Fruit fly (Drosophila melanogaster) whole organism, embryonic: ENCODE results near the gene gro.

ENCODE experiments used
- Antp ChIP-seq: fragments of 200-800 bp; sonication (Bioruptor generic); optimal IDR thresholded peaks from 3 replicates; lab custom pipeline; 2016; ENCODE audit warnings: missing biosample characterization, missing genetic modification characterization
- BtbVII ChIP-seq: fragments of 200-800 bp; sonication (Bioruptor generic); optimal IDR thresholded peaks from 3 replicates; lab custom pipeline; 2017; ENCODE audit warnings: missing biosample characterization, mild to moderate bottlenecking, missing genetic modification characterization
- Bteb2 ChIP-seq: fragments of 200-800 bp; sonication (Bioruptor generic); optimal IDR thresholded peaks from 2 replicates; lab custom pipeline; 2016; ENCODE audit warnings: missing biosample characterization, missing genetic modification characterization
- C15 ChIP-seq: fragments of 200-800 bp; sonication (Bioruptor generic); IDR thresholded peaks from 3 replicates; pipeline ENCODE4 v1.3.6; 2022; ENCODE audit warnings: missing biosample characterization, missing genetic modification characterization
- CG10543 ChIP-seq: fragments of 200-800 bp; sonication (Bioruptor generic); optimal IDR thresholded peaks from 3 replicates; lab custom pipeline; 2017; ENCODE audit warnings: missing biosample characterization, mild to moderate bottlenecking, missing genetic modification characterization, moderate library complexity
- CG10565 ChIP-seq: fragments of 200-800 bp; sonication (Bioruptor generic); optimal IDR thresholded peaks from 3 replicates; lab custom pipeline; 2016; ENCODE audit warnings: missing biosample characterization, mild to moderate bottlenecking, missing genetic modification characterization
- CG11247 ChIP-seq: fragments of 200-800 bp; sonication (Bioruptor generic); IDR thresholded peaks from 2 replicates; pipeline ENCODE4 v1.3.6; 2022; ENCODE audit warnings: missing biosample characterization, missing genetic modification characterization
- CG12219 ChIP-seq: fragments of 200-800 bp; sonication (Bioruptor generic); optimal IDR thresholded peaks from 3 replicates; lab custom pipeline; 2018; ENCODE audit warnings: missing biosample characterization, mild to moderate bottlenecking, missing genetic modification characterization
- CG14014 ChIP-seq: fragments of 200-800 bp; sonication (Bioruptor generic); IDR thresholded peaks from 2 replicates; pipeline ENCODE4 v1.3.6; 2022; ENCODE audit warnings: missing biosample characterization, missing genetic modification characterization
- CG1603 ChIP-seq: fragments of 200-800 bp; sonication (Bioruptor generic); optimal IDR thresholded peaks from 2 replicates; lab custom pipeline; 2019; ENCODE audit warnings: missing biosample characterization, mild to moderate bottlenecking, missing genetic modification characterization, moderate library complexity
- CG17359 ChIP-seq: fragments of 200-800 bp; sonication (Bioruptor generic); optimal IDR thresholded peaks from 3 replicates; lab custom pipeline; 2018; ENCODE audit warnings: missing biosample characterization, mild to moderate bottlenecking, missing genetic modification characterization, moderate library complexity
- CG2116 ChIP-seq: fragments of 200-800 bp; sonication (Bioruptor generic); optimal IDR thresholded peaks from 3 replicates; lab custom pipeline; 2018; ENCODE audit warnings: missing biosample characterization, mild to moderate bottlenecking, missing genetic modification characterization
- CG30431 ChIP-seq: fragments of 200-800 bp; sonication (Bioruptor generic); optimal IDR thresholded peaks from 2 replicates; lab custom pipeline; 2017; ENCODE audit warnings: missing biosample characterization, missing genetic modification characterization
- CG4820 ChIP-seq: fragments of 200-800 bp; sonication (Bioruptor generic); optimal IDR thresholded peaks from 3 replicates; lab custom pipeline; 2016; ENCODE audit warnings: missing biosample characterization, missing genetic modification characterization
- CG5245 ChIP-seq: fragments of 200-800 bp; sonication (Bioruptor generic); optimal IDR thresholded peaks from 3 replicates; lab custom pipeline; 2016; ENCODE audit warnings: missing biosample characterization, missing genetic modification characterization
- CG5953 ChIP-seq: fragments of 200-800 bp; sonication (Bioruptor generic); IDR thresholded peaks from 2 replicates; pipeline ENCODE4 v1.3.6; 2022; ENCODE audit warnings: missing biosample characterization, missing genetic modification characterization
- CG6654 ChIP-seq: fragments of 200-800 bp; sonication (Bioruptor generic); optimal IDR thresholded peaks from 2 replicates; lab custom pipeline; 2017; ENCODE audit warnings: missing biosample characterization, mild to moderate bottlenecking, missing genetic modification characterization
- CG7556 ChIP-seq: fragments of 200-800 bp; sonication (Bioruptor generic); optimal IDR thresholded peaks from 2 replicates; lab custom pipeline; 2017; ENCODE audit warnings: missing biosample characterization, mild to moderate bottlenecking, missing genetic modification characterization
- CG8765 ChIP-seq: fragments of 200-800 bp; sonication (Bioruptor generic); IDR thresholded peaks from 2 replicates; pipeline ENCODE4 v1.3.6; 2022; ENCODE audit warnings: missing biosample characterization, missing genetic modification characterization
- CG9727 ChIP-seq: fragments of 200-800 bp; sonication (Bioruptor generic); optimal IDR thresholded peaks from 3 replicates; lab custom pipeline; 2017; ENCODE audit warnings: missing biosample characterization, mild to moderate bottlenecking, missing genetic modification characterization
- CG9817 ChIP-seq: fragments of 200-800 bp; sonication (Bioruptor generic); optimal IDR thresholded peaks from 2 replicates; lab custom pipeline; 2018; ENCODE audit warnings: missing biosample characterization, mild to moderate bottlenecking, missing genetic modification characterization, moderate library complexity
- CG9876 ChIP-seq: fragments of 200-800 bp; sonication (Bioruptor generic); optimal IDR thresholded peaks from 2 replicates; lab custom pipeline; 2016; ENCODE audit warnings: missing biosample characterization, missing genetic modification characterization
- Dip3 ChIP-seq: fragments of 200-800 bp; sonication (Bioruptor generic); optimal IDR thresholded peaks from 3 replicates; lab custom pipeline; 2016; ENCODE audit warnings: missing biosample characterization, missing genetic modification characterization
- Doc2 ChIP-seq: fragments of 200-800 bp; sonication (Bioruptor generic); IDR thresholded peaks from 2 replicates; pipeline ENCODE4 v1.3.6; 2022; ENCODE audit warnings: missing biosample characterization, missing genetic modification characterization
- Hr51 ChIP-seq, 2 experiments: fragments of 200-800 bp; sonication (Bioruptor generic); optimal IDR thresholded peaks; 2 replicates in 1 of 2; 3 replicates in 1 of 2; lab custom pipeline; 2016 to 2018; ENCODE audit warnings: missing biosample characterization in 2 of 2, missing genetic modification characterization in 2 of 2, mild to moderate bottlenecking in 1 of 2, moderate library complexity in 1 of 2
- NfI ChIP-seq: fragments of 200-800 bp; sonication (Bioruptor generic); optimal IDR thresholded peaks from 3 replicates; lab custom pipeline; 2018; ENCODE audit warnings: missing biosample characterization, mild to moderate bottlenecking, missing genetic modification characterization, moderate library complexity
- Side ChIP-seq: fragments of 200-800 bp; sonication (Bioruptor generic); optimal IDR thresholded peaks from 2 replicates; lab custom pipeline; 2016; ENCODE audit warnings: missing biosample characterization, missing genetic modification characterization
- Six4 ChIP-seq: fragments of 200-800 bp; sonication (Bioruptor generic); optimal IDR thresholded peaks from 2 replicates; lab custom pipeline; 2016; ENCODE audit warnings: missing biosample characterization, missing genetic modification characterization
- Sox100B ChIP-seq: fragments of 200-800 bp; sonication (Bioruptor generic); optimal IDR thresholded peaks from 3 replicates; lab custom pipeline; 2018; ENCODE audit warnings: missing biosample characterization, mild to moderate bottlenecking, missing genetic modification characterization
- Sox102F ChIP-seq: fragments of 200-800 bp; sonication (Bioruptor generic); optimal IDR thresholded peaks from 2 replicates; lab custom pipeline; 2018; ENCODE audit warnings: missing biosample characterization, mild to moderate bottlenecking, missing genetic modification characterization, moderate library complexity
- Sry-β ChIP-seq: fragments of 200-800 bp; sonication (Bioruptor generic); optimal IDR thresholded peaks from 2 replicates; lab custom pipeline; 2018; ENCODE audit warnings: missing biosample characterization, mild to moderate bottlenecking, missing genetic modification characterization, moderate library complexity
- ara ChIP-seq: fragments of 200-800 bp; sonication (Bioruptor generic); IDR thresholded peaks from 2 replicates; pipeline ENCODE4 v1.3.6; 2022; ENCODE audit warnings: missing biosample characterization, missing genetic modification characterization
- ase ChIP-seq: fragments of 200-800 bp; sonication (Bioruptor generic); IDR thresholded peaks from 3 replicates; pipeline ENCODE4 v1.3.6; 2022; ENCODE audit warnings: missing biosample characterization, missing genetic modification characterization
- btn ChIP-seq: fragments of 200-800 bp; sonication (Bioruptor generic); optimal IDR thresholded peaks from 2 replicates; lab custom pipeline; 2016; ENCODE audit warnings: missing biosample characterization, missing genetic modification characterization
- cwo ChIP-seq: fragments of 200-800 bp; sonication (Bioruptor generic); optimal IDR thresholded peaks from 3 replicates; lab custom pipeline; 2017; ENCODE audit warnings: missing biosample characterization, missing genetic modification characterization, mild to moderate bottlenecking, moderate library complexity, missing genetic modification reagents
- ems ChIP-seq: fragments of 200-800 bp; sonication (Bioruptor generic); optimal IDR thresholded peaks from 3 replicates; lab custom pipeline; 2016; ENCODE audit warnings: missing biosample characterization, missing genetic modification characterization
- gce ChIP-seq: fragments of 200-800 bp; sonication (Bioruptor generic); IDR thresholded peaks from 3 replicates; pipeline ENCODE4 v1.3.6; 2022; ENCODE audit warnings: missing biosample characterization, missing genetic modification characterization
- grau ChIP-seq: fragments of 200-800 bp; optimal IDR thresholded peaks from 3 replicates; lab custom pipeline; 2019; ENCODE audit warnings: missing biosample characterization, mild to moderate bottlenecking, missing genetic modification characterization, moderate library complexity
- nau ChIP-seq: fragments of 200-800 bp; sonication (Bioruptor generic); optimal IDR thresholded peaks from 3 replicates; lab custom pipeline; 2017; ENCODE audit warnings: missing biosample characterization, mild to moderate bottlenecking, missing genetic modification characterization, missing genetic modification reagents
- nom ChIP-seq: fragments of 200-800 bp; sonication (Bioruptor generic); optimal IDR thresholded peaks from 2 replicates; lab custom pipeline; 2017; ENCODE audit warnings: missing biosample characterization, missing genetic modification characterization, mild to moderate bottlenecking, moderate library complexity, missing genetic modification reagents
- otp ChIP-seq: fragments of 200-800 bp; sonication (Bioruptor generic); IDR thresholded peaks from 3 replicates; pipeline ENCODE4, ENCODE4 v1.3.6; 2022; ENCODE audit warnings: missing biosample characterization, missing genetic modification characterization
- pb ChIP-seq: fragments of 200-800 bp; sonication (Bioruptor generic); optimal IDR thresholded peaks from 3 replicates; lab custom pipeline; 2016; ENCODE audit warnings: missing biosample characterization, missing genetic modification characterization
- pzg ChIP-seq: fragments of 200-800 bp; sonication (Bioruptor generic); optimal IDR thresholded peaks from 3 replicates; lab custom pipeline; 2018; ENCODE audit warnings: missing biosample characterization, mild to moderate bottlenecking, missing genetic modification characterization, moderate library complexity
- repo ChIP-seq: fragments of 200-800 bp; sonication (Bioruptor generic); optimal IDR thresholded peaks from 2 replicates; lab custom pipeline; 2016; ENCODE audit warnings: missing biosample characterization, missing genetic modification characterization
- seq ChIP-seq: fragments of 200-800 bp; sonication (Bioruptor generic); IDR thresholded peaks from 2 replicates; pipeline ENCODE4 v1.3.6; 2022; ENCODE audit warnings: missing biosample characterization, missing genetic modification characterization
- sima ChIP-seq: fragments of 200-800 bp; sonication (Bioruptor generic); optimal IDR thresholded peaks from 2 replicates; lab custom pipeline; 2016; ENCODE audit warnings: missing biosample characterization, missing genetic modification characterization
- tna ChIP-seq: fragments of 200-800 bp; sonication (Bioruptor generic); IDR thresholded peaks from 2 replicates; pipeline ENCODE4 v1.3.6; 2022; ENCODE audit warnings: missing biosample characterization, missing genetic modification characterization; ENCODE audit not compliant: partially characterized antibody
- usp ChIP-seq: fragments of >200 bp; optimal IDR thresholded peaks from 2 replicates; lab custom pipeline; 2017; ENCODE audit warnings: missing biosample characterization, missing genetic modification characterization
- zfh1 ChIP-seq: fragments of 200-800 bp; sonication (Bioruptor generic); IDR thresholded peaks from 3 replicates; pipeline ENCODE4 v1.3.6; 2022; ENCODE audit warnings: missing biosample characterization, missing genetic modification characterization

gro gene

dm6 chr3R:26017771-26018731, 23.5 kb upstream of the gro start (continued):
- peak; percentile 82 for TF ChIP-seq Sox102F (GFP tag; lab: Kevin White, UChicago)
- peak; percentile 22 for TF ChIP-seq CG10565
- TF ChIP-seq Side (GFP tag; lab: Kevin White, UChicago): no peak
- peak; percentile 60 for TF ChIP-seq CG5245
- no peak for TF ChIP-seq sima (GFP tag; lab: Kevin White, UChicago)
- TF ChIP-seq CG11247: peak; percentile 6; the same call in 1 of the 2 replicates
- no peak for TF ChIP-seq otp
- no peak for TF ChIP-seq seq
- peak; percentile 56; the same call in 1 of the 2 replicates for TF ChIP-seq CG8765 (GFP tag; lab: Robert Waterston, UW)
- TF ChIP-seq usp (GFP tag; lab: Kevin White, UChicago): no peak
- no peak for TF ChIP-seq pzg (GFP tag; lab: Kevin White, UChicago)
- peak; percentile 83 for TF ChIP-seq CG30431
- TF ChIP-seq CG10543 (GFP tag; lab: Kevin White, UChicago): no peak
- TF ChIP-seq Doc2: no peak
- peak; percentile 78 for TF ChIP-seq CG17359 (tag; lab: Kevin White, UChicago)
- TF ChIP-seq gce (GFP tag; lab: Robert Waterston, UW): 0 out of 3 replicates have a peak, but pooled peaks have one; percentile 44
- no peak for TF ChIP-seq ase
- peak; percentile 56 for TF ChIP-seq CG12219 (GFP tag; lab: Kevin White, UChicago)
- no peak for TF ChIP-seq CG14014 (GFP tag; lab: Robert Waterston, UW)
- TF ChIP-seq CG9817: no peak
- TF ChIP-seq CG5953 (GFP tag; lab: Robert Waterston, UW): no peak
- peak; percentile 67 for TF ChIP-seq zfh1
- peak; percentile 54 for TF ChIP-seq CG2116 (GFP tag; lab: Kevin White, UChicago)
- TF ChIP-seq btn: no peak
- no peak for TF ChIP-seq tna
- peak in 1 of 2 experiments; percentile 84 for TF ChIP-seq Hr51 (GFP tag; optimal IDR thresholded peaks at IDR 0.05; lab: Kevin White, UChicago)
- no peak for TF ChIP-seq CG9876
- TF ChIP-seq Antp: peak; percentile 20
- peak; percentile 76; the same call in 1 of the 2 replicates for TF ChIP-seq ara (GFP tag; lab: Robert Waterston, UW)
- peak; percentile 41 for TF ChIP-seq CG1603 (tag; lab: Kevin White, UChicago)
- peak; percentile 92 for TF ChIP-seq Sox100B (GFP tag; lab: Kevin White, UChicago)
- TF ChIP-seq CG4820 (GFP tag; lab: Kevin White, UChicago): peak; percentile 78
- peak; percentile 86 for TF ChIP-seq nom (GFP tag; lab: Kevin White, UChicago)
- TF ChIP-seq cwo (GFP tag; lab: Kevin White, UChicago): peak; percentile 24
- peak; percentile 97 for TF ChIP-seq CG9727
- peak; percentile 57 for TF ChIP-seq Six4
- peak; percentile 22 for TF ChIP-seq NfI
- peak; percentile 23 for TF ChIP-seq BtbVII
- TF ChIP-seq CG6654 (GFP tag; lab: Kevin White, UChicago): peak; percentile 35
- peak; percentile 94 for TF ChIP-seq CG7556 (GFP tag; lab: Kevin White, UChicago)
- no peak for TF ChIP-seq ems
- peak; percentile 55 for TF ChIP-seq nau (GFP tag; lab: Kevin White, UChicago)
- no peak for TF ChIP-seq repo
- no peak for TF ChIP-seq C15 (GFP tag; lab: Robert Waterston, UW)
- no peak for TF ChIP-seq Dip3 (GFP tag; lab: Kevin White, UChicago)
- TF ChIP-seq grau (tag; lab: Kevin White, UChicago): peak; percentile 82
- TF ChIP-seq pb (GFP tag; lab: Kevin White, UChicago): no peak
- no peak for TF ChIP-seq Bteb2 (GFP tag; lab: Kevin White, UChicago)
- no peak for TF ChIP-seq Sry-β (GFP tag; lab: Kevin White, UChicago)
